Fruit fly (Drosophila melanogaster): ENCODE data around the gene CG7829.

dm6 chr3R:29787891-29788549 is 29.5 kb downstream of the CG7829 start:
- TF ChIP-seq CG13287 (GFP tag; IDR thresholded peaks at IDR 0.05; ENCODE audit: partially characterized antibody) (no peak), CG14014 (GFP tag; IDR thresholded peaks at IDR 0.05) (no peak), p53 (GFP tag; optimal IDR thresholded peaks at IDR 0.05) (no peak), CG18262 (tag; optimal IDR thresholded peaks at IDR 0.05) (no peak)

Measured in whole organism, embryonic.